Worm (Caenorhabditis elegans): ENCODE data around the gene sart-3.

Gene sart-3

ce11 chrIV:11332751-11333150 lies at the start of gene sart-3:
sart-3 (minus strand) TSS chrIV:11332969.
- TF ChIP-seq nhr-19 (GFP tag; conservative IDR thresholded peaks at IDR 0.05): no peak
- peak in 1 of 3 experiments; percentile 38 for TF ChIP-seq dpl-1 (GFP tag; optimal IDR thresholded peaks at IDR 0.05)
- peak in 1 of 2 experiments; percentile 10 for TF ChIP-seq efl-1 (optimal IDR thresholded peaks at IDR 0.05)
- TF ChIP-seq efl-1 (GFP tag; optimal IDR thresholded peaks at IDR 0.05 in 1 of 2): peak in 1 of 2 experiments; percentile 5
- TF ChIP-seq lin-35 (GFP tag; optimal IDR thresholded peaks at IDR 0.05): peak in 1 of 2 experiments; percentile 24
- peak; percentile 3 for TF ChIP-seq skn-1 (tag; optimal IDR thresholded peaks at IDR 0.05)

ce11 chrIV:11379254-11379653 lies 46.5 kb upstream of the sart-3 start, which contains the start of gene fbxb-76:
fbxb-76 (minus strand) TSS chrIV:11379354.
- TF ChIP-seq nhr-28 (tag; optimal IDR thresholded peaks at IDR 0.05) (no peak), efl-1 (optimal IDR thresholded peaks at IDR 0.05) (no peak), efl-1 (GFP tag; optimal IDR thresholded peaks at IDR 0.05 in 1 of 2) (peak in 1 of 2 experiments; percentile 0)

DNA sequence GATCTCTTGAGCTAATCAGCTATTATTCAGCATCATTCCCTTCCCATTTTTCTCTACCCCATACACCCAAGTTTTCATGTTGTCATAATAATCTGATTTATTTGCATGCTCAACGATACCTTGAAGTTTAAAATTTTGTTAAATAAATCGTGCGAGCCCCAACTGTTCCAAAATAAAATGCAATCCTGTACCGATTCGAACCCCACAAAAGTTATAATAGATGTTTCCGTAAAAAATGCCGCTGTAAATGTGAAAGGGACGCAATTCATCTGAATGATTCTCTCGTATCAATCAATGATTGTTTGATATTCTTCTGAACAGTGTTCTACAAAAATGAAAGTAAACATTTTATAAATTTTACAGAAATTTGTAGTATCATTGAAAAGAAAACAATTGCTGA lies 44.7 kb upstream of the sart-3 start:
- TF ChIP-seq grh-1 (GFP tag; IDR thresholded peaks at IDR 0.05): no peak
- no peak for TF ChIP-seq pag-3 (tag; optimal IDR thresholded peaks at IDR 0.05; ENCODE audit: borderline replicate concordance, insufficient read depth)
- TF ChIP-seq fkh-8 (tag; optimal IDR thresholded peaks at IDR 0.05): no peak
- no peak for TF ChIP-seq jun-1 (tag; optimal IDR thresholded peaks at IDR 0.05)
- no peak for TF ChIP-seq mef-2 (tag; optimal IDR thresholded peaks at IDR 0.05)
- TF ChIP-seq zip-4 (GFP tag; optimal IDR thresholded peaks at IDR 0.05): no peak
- no peak for TF ChIP-seq ceh-82 (tag; optimal IDR thresholded peaks at IDR 0.05)
- TF ChIP-seq xbp-1 (tag; optimal IDR thresholded peaks at IDR 0.05): no peak
- TF ChIP-seq alr-1 (tag; optimal IDR thresholded peaks at IDR 0.05; ENCODE audit: borderline replicate concordance): no peak
- TF ChIP-seq nhr-20 (tag; optimal IDR thresholded peaks at IDR 0.05): no peak
- no peak for TF ChIP-seq mab-9 (GFP tag; IDR thresholded peaks at IDR 0.05)
- TF ChIP-seq fkh-4 (tag; optimal IDR thresholded peaks at IDR 0.05; ENCODE audit: borderline replicate concordance): no peak
- no peak for TF ChIP-seq irx-1 (tag; optimal IDR thresholded peaks at IDR 0.05)
- TF ChIP-seq egl-27 (tag; optimal IDR thresholded peaks at IDR 0.05): no peak
- TF ChIP-seq lin-35 (GFP tag; optimal IDR thresholded peaks at IDR 0.05): no peak
- no peak for TF ChIP-seq swsn-7 (tag; optimal IDR thresholded peaks at IDR 0.05)
- TF ChIP-seq zag-1 (tag; optimal IDR thresholded peaks at IDR 0.05): no peak
- TF ChIP-seq unc-30 (tag; optimal IDR thresholded peaks at IDR 0.05): no peak
- TF ChIP-seq nhr-47 (tag; optimal IDR thresholded peaks at IDR 0.05): no peak
- no peak for TF ChIP-seq nhr-76 (tag; optimal IDR thresholded peaks at IDR 0.05)

DNA sequence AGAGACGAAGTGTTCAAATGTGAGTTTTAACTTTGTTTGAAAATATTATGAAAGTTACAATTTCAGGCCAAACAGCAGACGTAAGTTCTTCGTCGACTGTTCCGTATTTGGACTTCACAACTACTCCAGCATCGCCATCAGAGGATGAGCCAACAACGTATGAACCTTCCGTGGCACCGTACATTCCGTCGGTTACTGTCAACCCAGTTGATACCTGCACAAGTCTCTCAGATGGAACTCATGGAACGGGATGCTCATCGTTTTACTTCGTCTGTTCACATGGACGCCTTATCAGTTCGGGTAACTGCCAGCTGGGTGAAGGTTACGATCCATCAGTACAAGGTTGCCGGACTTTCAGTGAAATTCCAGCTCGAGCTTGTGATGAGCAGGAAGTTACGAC lies 42.9 kb upstream of the sart-3 start:
- TF ChIP-seq aha-1 (tag; optimal IDR thresholded peaks at IDR 0.05) (no peak), egl-13 (tag; optimal IDR thresholded peaks at IDR 0.05) (no peak), pqm-1 (tag; optimal IDR thresholded peaks at IDR 0.05) (no peak), lin-14 (GFP tag; optimal IDR thresholded peaks at IDR 0.05) (no peak), nhr-237 (tag; optimal IDR thresholded peaks at IDR 0.05) (no peak), unc-30 (tag; optimal IDR thresholded peaks at IDR 0.05) (no peak), nhr-77 (tag; optimal IDR thresholded peaks at IDR 0.05) (no peak)

ce11 chrIV:11372366-11372997 lies 39.7 kb upstream of the sart-3 start, which contains the start of gene cbd-1:
cbd-1 (plus strand) TSS chrIV:11372991.
- TF ChIP-seq sup-37 (GFP tag; optimal IDR thresholded peaks at IDR 0.05): no peak

Data from whole organism, L1 larva.